Worm (Caenorhabditis elegans) whole organism, late embryonic: Measurements from ENCODE around the gene C36B7.6.

Experiments used
- ama-1 ChIP-seq: fragments of 150-350 bp; optimal IDR thresholded peaks from 2 replicates; lab custom pipeline; 2014
- ceh-14 ChIP-seq: sonication (generic microtip); optimal IDR thresholded peaks from 2 replicates; lab custom pipeline; 2016; ENCODE audit warnings: missing genotype, missing genetic modification characterization, missing compliant biosample characterization
- ceh-18 ChIP-seq: sonication (generic microtip); optimal IDR thresholded peaks from 2 replicates; lab custom pipeline; 2016; ENCODE audit warnings: missing genetic modification characterization, missing compliant biosample characterization
- ceh-19 ChIP-seq: fragments of 200-800 bp; sonication (Bioruptor generic); optimal IDR thresholded peaks from 2 replicates; lab custom pipeline; 2018; ENCODE audit warnings: mild to moderate bottlenecking, missing genetic modification characterization, missing compliant biosample characterization
- ceh-2 ChIP-seq: sonication (generic microtip); optimal IDR thresholded peaks from 2 replicates; lab custom pipeline; 2016; ENCODE audit warnings: missing genotype, missing genetic modification characterization, missing compliant biosample characterization
- ceh-24 ChIP-seq: sonication (generic microtip); optimal IDR thresholded peaks from 2 replicates; lab custom pipeline; 2016; ENCODE audit warnings: mild to moderate bottlenecking, missing genetic modification characterization, missing compliant biosample characterization
- ceh-48 ChIP-seq: sonication (generic microtip); optimal IDR thresholded peaks from 2 replicates; lab custom pipeline; 2016; ENCODE audit warnings: missing genetic modification characterization, inconsistent platforms, missing compliant biosample characterization
- dve-1 ChIP-seq: sonication (generic microtip); optimal IDR thresholded peaks from 2 replicates; lab custom pipeline; 2017; ENCODE audit warnings: antibody characterized with exemption, mild to moderate bottlenecking, missing genetic modification characterization, missing compliant biosample characterization
- eyg-1 ChIP-seq: sonication (generic microtip); optimal IDR thresholded peaks from 2 replicates; lab custom pipeline; 2016; ENCODE audit warnings: missing genotype, missing genetic modification characterization, missing compliant biosample characterization
- fax-1 ChIP-seq: sonication (generic microtip); optimal IDR thresholded peaks from 2 replicates; lab custom pipeline; 2016; ENCODE audit warnings: missing genotype, missing genetic modification characterization, missing compliant biosample characterization
- fkh-10 ChIP-seq: fragments of 150-350 bp; optimal IDR thresholded peaks from 2 replicates; lab custom pipeline; 2014; ENCODE audit warnings: missing biosample characterization, missing genetic modification reagents, missing genetic modification characterization
- hlh-15 ChIP-seq: sonication (generic microtip); optimal IDR thresholded peaks from 2 replicates; lab custom pipeline; 2016; ENCODE audit warnings: missing genetic modification characterization, missing compliant biosample characterization
- hlh-8 ChIP-seq: sonication (generic microtip); optimal IDR thresholded peaks from 2 replicates; lab custom pipeline; 2016; ENCODE audit warnings: missing genotype, missing genetic modification characterization, missing compliant biosample characterization
- lim-6 ChIP-seq: sonication (generic microtip); optimal IDR thresholded peaks from 2 replicates; lab custom pipeline; 2016; ENCODE audit warnings: missing genetic modification characterization, missing compliant biosample characterization
- mec-3 ChIP-seq: sonication (generic microtip); optimal IDR thresholded peaks from 2 replicates; lab custom pipeline; 2016; ENCODE audit warnings: borderline replicate concordance, missing genetic modification characterization, missing compliant biosample characterization
- nhr-11 ChIP-seq: fragments of 150-350 bp; optimal IDR thresholded peaks from 2 replicates; lab custom pipeline; 2014; ENCODE audit warnings: missing biosample characterization, missing genetic modification characterization
- nhr-232 ChIP-seq: sonication (generic microtip); optimal IDR thresholded peaks from 2 replicates; lab custom pipeline; 2016; ENCODE audit warnings: missing genetic modification characterization, missing compliant biosample characterization
- pha-2 ChIP-seq: sonication (generic microtip); optimal IDR thresholded peaks from 2 replicates; lab custom pipeline; 2017; ENCODE audit warnings: mild to moderate bottlenecking, missing genetic modification characterization, missing compliant biosample characterization
- pqm-1 ChIP-seq: sonication (generic microtip); optimal IDR thresholded peaks from 2 replicates; lab custom pipeline; 2016; ENCODE audit warnings: missing genetic modification characterization, missing compliant biosample characterization
- pros-1 ChIP-seq: fragments of 150-350 bp; optimal IDR thresholded peaks from 2 replicates; lab custom pipeline; 2014; ENCODE audit warnings: missing biosample characterization, missing genetic modification reagents, missing genetic modification characterization
- ref-2 ChIP-seq: sonication (generic microtip); optimal IDR thresholded peaks from 2 replicates; lab custom pipeline; 2016; ENCODE audit warnings: missing genetic modification characterization, missing compliant biosample characterization
- rnt-1 ChIP-seq: sonication (generic microtip); optimal IDR thresholded peaks from 2 replicates; lab custom pipeline; 2016; ENCODE audit warnings: missing genetic modification characterization, missing compliant biosample characterization
- sdc-2 ChIP-seq: sonication (generic microtip); optimal IDR thresholded peaks from 2 replicates; lab custom pipeline; 2016; ENCODE audit warnings: missing genotype, missing genetic modification characterization, missing compliant biosample characterization
- ttx-3 ChIP-seq: sonication (generic microtip); optimal IDR thresholded peaks from 2 replicates; lab custom pipeline; 2016; ENCODE audit warnings: missing genetic modification reagents, missing genetic modification characterization, missing compliant biosample characterization
- unc-86 ChIP-seq: sonication (generic microtip); optimal IDR thresholded peaks from 2 replicates; lab custom pipeline; 2016; ENCODE audit warnings: missing genetic modification characterization, missing compliant biosample characterization
- ztf-16 ChIP-seq: sonication (generic microtip); optimal IDR thresholded peaks from 2 replicates; lab custom pipeline; 2017; ENCODE audit warnings: missing genetic modification characterization, missing compliant biosample characterization

Gene C36B7.6

DNA sequence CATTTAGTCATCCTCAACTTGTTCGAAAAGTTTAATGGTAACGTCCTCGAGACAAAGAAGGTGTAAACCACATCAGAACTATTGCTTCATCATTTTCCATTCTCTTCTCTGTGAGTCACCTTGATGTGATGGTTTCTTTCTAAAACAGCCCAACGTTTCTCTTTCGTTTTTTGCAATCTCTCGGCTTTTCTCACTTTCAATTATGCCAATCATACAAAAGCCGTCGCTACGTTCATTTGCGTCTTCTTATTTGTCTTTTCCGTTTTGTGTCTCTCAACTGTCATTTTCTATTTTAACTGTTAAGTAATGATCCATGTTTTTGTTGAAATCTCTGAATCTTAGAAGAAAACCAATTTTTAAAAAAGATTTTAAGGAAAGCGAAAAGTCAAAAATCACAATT is 42.8 kb downstream of the C36B7.6 start, which contains the start of gene B0403.5:
Gene B0403.5 (plus strand): TSS at position 368 of the 400 bp plus-strand sequence.
- TF ChIP-seq ttx-3 (tag; lab: Kevin White, UChicago) (no peak), mec-3 (tag; lab: Kevin White, UChicago) (no peak), sdc-2 (no peak), ceh-19 (no peak), fax-1 (no peak), dve-1 (tag; lab: Kevin White, UChicago) (no peak), hlh-15 (tag; lab: Kevin White, UChicago) (no peak), ceh-24 (tag; lab: Kevin White, UChicago) (no peak), ztf-16 (tag; lab: Kevin White, UChicago) (no peak), ceh-18 (no peak), rnt-1 (no peak), nhr-232 (tag; lab: Kevin White, UChicago) (no peak), ref-2 (tag; lab: Kevin White, UChicago) (no peak), ceh-48 (tag; lab: Kevin White, UChicago) (no peak), lim-6 (tag; lab: Kevin White, UChicago) (no peak), fkh-10 (GFP tag; lab: Kevin White, UChicago) (no peak), ceh-2 (tag; lab: Kevin White, UChicago) (no peak), unc-86 (no peak), pqm-1 (tag; lab: Kevin White, UChicago) (no peak)

ce11 chrX:7050290-7050689 is 49.8 kb downstream of the C36B7.6 start, which contains the start of gene ubc-17:
TSS of gene ubc-17 (plus strand) at chrX:7050590.
- no peak for TF ChIP-seq ceh-14
- TF ChIP-seq pros-1 (tag; lab: Kevin White, UChicago) = no peak
- TF ChIP-seq ama-1 = no peak
- TF ChIP-seq eyg-1 (tag; lab: Kevin White, UChicago) = no peak
- no peak for TF ChIP-seq pha-2 (tag; lab: Kevin White, UChicago)
- no peak for TF ChIP-seq fax-1
- no peak for TF ChIP-seq ref-2 (tag; lab: Kevin White, UChicago)
- TF ChIP-seq sdc-2 = no peak
- TF ChIP-seq ceh-48 (tag; lab: Kevin White, UChicago) = no peak
- TF ChIP-seq nhr-11 (tag; lab: Kevin White, UChicago) = no peak
- no peak for TF ChIP-seq ceh-24 (tag; lab: Kevin White, UChicago)
- TF ChIP-seq hlh-8 (tag; lab: Kevin White, UChicago) = no peak
- no peak for TF ChIP-seq unc-86
